Fruit fly (Drosophila melanogaster) whole organism, prepupa: ENCODE measurements around the gene CG42710.

Experiments used
- CG10631 ChIP-seq: fragments of 200-800 bp; sonication (Bioruptor generic); optimal IDR thresholded peaks from 2 replicates; lab custom pipeline; 2016; ENCODE audit warnings: missing biosample characterization, missing genetic modification characterization
- CG1621 ChIP-seq: fragments of 200-800 bp; sonication (Bioruptor generic); optimal IDR thresholded peaks from 3 replicates; lab custom pipeline; 2018; ENCODE audit warnings: missing biosample characterization, mild to moderate bottlenecking, missing genetic modification characterization
- CG31627 ChIP-seq: fragments of 200-800 bp; sonication (Bioruptor generic); optimal IDR thresholded peaks from 3 replicates; lab custom pipeline; 2016; ENCODE audit warnings: missing biosample characterization, missing genetic modification characterization
- CG6808 ChIP-seq: fragments of 200-800 bp; sonication (Bioruptor generic); optimal IDR thresholded peaks from 3 replicates; lab custom pipeline; 2017; ENCODE audit warnings: missing biosample characterization, missing genetic modification characterization, mild to moderate bottlenecking, moderate library complexity, missing genetic modification reagents
- Sox14 ChIP-seq: fragments of 200-800 bp; sonication (Bioruptor generic); optimal IDR thresholded peaks from 3 replicates; lab custom pipeline; 2016; ENCODE audit warnings: missing biosample characterization, missing genetic modification characterization
- fd85E ChIP-seq: fragments of 200-800 bp; sonication (Bioruptor generic); optimal IDR thresholded peaks from 3 replicates; lab custom pipeline; 2016; ENCODE audit warnings: missing biosample characterization, missing genetic modification characterization

DNA sequence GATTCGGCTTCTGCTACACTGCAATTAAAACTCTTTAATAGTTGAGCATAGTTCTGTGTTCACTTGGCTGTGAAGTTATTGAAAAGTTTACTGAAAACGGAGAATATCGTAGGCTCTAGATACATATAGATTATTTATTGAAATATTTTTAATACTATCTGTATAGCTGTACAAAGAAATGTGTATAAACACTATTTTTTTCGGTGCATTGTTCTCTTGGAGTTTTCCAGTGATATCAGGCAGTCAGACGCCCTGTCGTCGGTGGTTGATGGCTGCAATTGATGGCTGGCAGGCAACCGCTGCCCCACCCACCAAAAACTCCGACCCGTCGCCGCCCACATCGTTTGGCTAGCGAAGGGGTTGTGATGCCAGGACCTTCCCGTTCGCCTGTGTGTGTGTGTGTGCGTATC is 35.9 kb downstream of the CG42710 start:
- TF ChIP-seq CG31627 (no peak), fd85E (GFP tag; lab: Kevin White, UChicago) (no peak), CG6808 (GFP tag; lab: Kevin White, UChicago) (no peak), Sox14 (GFP tag; lab: Kevin White, UChicago) (no peak), CG1621 (tag; lab: Kevin White, UChicago) (no peak), CG10631 (no peak)
